Worm (Caenorhabditis elegans): ENCODE data around the gene fbxa-42.

The fbxa-42 gene

ce11 chrIII:2255522-2255921 is 5.7 kb downstream of the fbxa-42 start, which contains the start of gene fbxa-71:
Gene fbxa-71, plus strand, starts transcription at chrIII:2255822.
- TF ChIP-seq med-1 (GFP tag; optimal IDR thresholded peaks at IDR 0.05; ENCODE audit: insufficient read depth) (no peak), klf-2 (GFP tag; conservative IDR thresholded peaks at IDR 0.05) (no peak), tab-1 (GFP tag; IDR thresholded peaks at IDR 0.05) (no peak), flt-1 (GFP tag; IDR thresholded peaks at IDR 0.05) (no peak), ztf-23 (GFP tag; IDR thresholded peaks at IDR 0.05) (no peak), ztf-29 (GFP tag; IDR thresholded peaks at IDR 0.05) (no peak), ref-1 (GFP tag; conservative IDR thresholded peaks at IDR 0.05) (no peak), T22C8.4 (GFP tag; IDR thresholded peaks at IDR 0.05) (no peak), cog-1 (tag; optimal IDR thresholded peaks at IDR 0.05) (no peak)

- TF ChIP-seq tab-1 (GFP tag; IDR thresholded peaks at IDR 0.05) (no peak), flt-1 (GFP tag; IDR thresholded peaks at IDR 0.05) (no peak), ztf-29 (GFP tag; IDR thresholded peaks at IDR 0.05) (no peak), ref-1 (GFP tag; conservative IDR thresholded peaks at IDR 0.05) (no peak), ztf-23 (GFP tag; IDR thresholded peaks at IDR 0.05) (no peak), cog-1 (tag; optimal IDR thresholded peaks at IDR 0.05) (no peak), T22C8.4 (GFP tag; IDR thresholded peaks at IDR 0.05) (no peak)
Observed at ce11 chrIII:2253027-2253499, 8.2 kb downstream of the fbxa-42 start, which contains the start of gene fbxa-73. Gene fbxa-73, plus strand, starts transcription at chrIII:2253449.

- TF ChIP-seq ref-1 (GFP tag; conservative IDR thresholded peaks at IDR 0.05) (no peak), T22C8.4 (GFP tag; IDR thresholded peaks at IDR 0.05) (no peak), ztf-29 (GFP tag; IDR thresholded peaks at IDR 0.05) (no peak), ztf-23 (GFP tag; IDR thresholded peaks at IDR 0.05) (no peak), flt-1 (GFP tag; IDR thresholded peaks at IDR 0.05) (no peak), cog-1 (tag; optimal IDR thresholded peaks at IDR 0.05) (no peak)
Observed at ce11 chrIII:2251348-2251747, 9.9 kb downstream of the fbxa-42 start, which contains the start of gene fbxa-7. Gene fbxa-7, minus strand, starts transcription at chrIII:2251448.

ce11 chrIII:2245727-2246126 is 15.5 kb downstream of the fbxa-42 start, which contains the start of gene srd-67:
Gene srd-67, minus strand, starts transcription at chrIII:2245827.
- TF ChIP-seq T22C8.4 (GFP tag; IDR thresholded peaks at IDR 0.05) (no peak), flt-1 (GFP tag; IDR thresholded peaks at IDR 0.05) (no peak), tab-1 (GFP tag; IDR thresholded peaks at IDR 0.05) (no peak), med-1 (GFP tag; optimal IDR thresholded peaks at IDR 0.05; ENCODE audit: insufficient read depth) (no peak), ztf-23 (GFP tag; IDR thresholded peaks at IDR 0.05) (no peak), ztf-29 (GFP tag; IDR thresholded peaks at IDR 0.05) (no peak), klf-2 (GFP tag; conservative IDR thresholded peaks at IDR 0.05) (no peak), cog-1 (tag; optimal IDR thresholded peaks at IDR 0.05) (no peak), ref-1 (GFP tag; conservative IDR thresholded peaks at IDR 0.05) (no peak)

- TF ChIP-seq cog-1 (tag; optimal IDR thresholded peaks at IDR 0.05) (no peak), tab-1 (GFP tag; IDR thresholded peaks at IDR 0.05) (no peak), ref-1 (GFP tag; conservative IDR thresholded peaks at IDR 0.05) (no peak), ztf-23 (GFP tag; IDR thresholded peaks at IDR 0.05) (no peak)
Observed at ce11 chrIII:2243617-2244016, 17.6 kb downstream of the fbxa-42 start.

- TF ChIP-seq ztf-29 (GFP tag; IDR thresholded peaks at IDR 0.05): no peak
- no peak for TF ChIP-seq T22C8.4 (GFP tag; IDR thresholded peaks at IDR 0.05)
- TF ChIP-seq cog-1 (tag; optimal IDR thresholded peaks at IDR 0.05): no peak
- TF ChIP-seq flt-1 (GFP tag; IDR thresholded peaks at IDR 0.05): no peak
- no peak for TF ChIP-seq tab-1 (GFP tag; IDR thresholded peaks at IDR 0.05)
- no peak for TF ChIP-seq ztf-23 (GFP tag; IDR thresholded peaks at IDR 0.05)
- TF ChIP-seq klf-2 (GFP tag; conservative IDR thresholded peaks at IDR 0.05): no peak
- TF ChIP-seq med-1 (GFP tag; optimal IDR thresholded peaks at IDR 0.05; ENCODE audit: insufficient read depth): no peak
- no peak for TF ChIP-seq ref-1 (GFP tag; conservative IDR thresholded peaks at IDR 0.05)
Observed at ce11 chrIII:2240471-2240870, 20.8 kb downstream of the fbxa-42 start, which contains the start of gene srz-56. Gene srz-56, plus strand, starts transcription at chrIII:2240771.

- TF ChIP-seq ref-1 (GFP tag; conservative IDR thresholded peaks at IDR 0.05) (no peak), cog-1 (tag; optimal IDR thresholded peaks at IDR 0.05) (no peak), tab-1 (GFP tag; IDR thresholded peaks at IDR 0.05) (no peak), ztf-23 (GFP tag; IDR thresholded peaks at IDR 0.05) (no peak)
Observed at ce11 chrIII:2239587-2240144, 21.6 kb downstream of the fbxa-42 start, which contains the start of gene C39B5.10. Gene C39B5.10, minus strand, starts transcription at chrIII:2239637.

- TF ChIP-seq med-1 (GFP tag; optimal IDR thresholded peaks at IDR 0.05; ENCODE audit: insufficient read depth): no peak
- TF ChIP-seq flt-1 (GFP tag; IDR thresholded peaks at IDR 0.05): peak; percentile 52; the same call in 1 of the 2 replicates
Observed at ce11 chrIII:2234192-2234934, 26.9 kb downstream of the fbxa-42 start, which contains the start of gene C39B5.2. Gene C39B5.2, plus strand, starts transcription at chrIII:2234884.

- TF ChIP-seq tab-1 (GFP tag; IDR thresholded peaks at IDR 0.05) (no peak), flt-1 (GFP tag; IDR thresholded peaks at IDR 0.05) (no peak), klf-2 (GFP tag; conservative IDR thresholded peaks at IDR 0.05) (no peak), cog-1 (tag; optimal IDR thresholded peaks at IDR 0.05) (no peak), ztf-23 (GFP tag; IDR thresholded peaks at IDR 0.05) (no peak), T22C8.4 (GFP tag; IDR thresholded peaks at IDR 0.05) (no peak), ztf-29 (GFP tag; IDR thresholded peaks at IDR 0.05) (no peak), med-1 (GFP tag; optimal IDR thresholded peaks at IDR 0.05; ENCODE audit: insufficient read depth) (no peak), ref-1 (GFP tag; conservative IDR thresholded peaks at IDR 0.05) (no peak)
Observed at ce11 chrIII:2233399-2233798, 27.9 kb downstream of the fbxa-42 start.

- TF ChIP-seq ref-1 (GFP tag; conservative IDR thresholded peaks at IDR 0.05) (no peak), klf-2 (GFP tag; conservative IDR thresholded peaks at IDR 0.05) (no peak), tab-1 (GFP tag; IDR thresholded peaks at IDR 0.05) (no peak), ztf-23 (GFP tag; IDR thresholded peaks at IDR 0.05) (no peak), cog-1 (tag; optimal IDR thresholded peaks at IDR 0.05) (no peak)
Observed at ce11 chrIII:2232360-2232759, 28.9 kb downstream of the fbxa-42 start, which contains the start of gene fbxa-47. Gene fbxa-47, minus strand, starts transcription at chrIII:2232460.

All from whole organism, midembryonic.